Worm (Caenorhabditis elegans) whole organism, midembryonic: ENCODE data around the gene clic-1.
"Not testable (repeated sequence)": the region's sequence is repeated elsewhere in the genome, so short reads cannot be mapped to it uniquely, and the experiment has no call there.

Experiments
- T22C8.4 ChIP-seq: fragments of 200-800 bp; sonication (Bioruptor generic); IDR thresholded peaks from 2 replicates; pipeline ENCODE4 v1.3.6; 2022; ENCODE audit warnings: missing genetic modification characterization, missing compliant biosample characterization
- cog-1 ChIP-seq: sonication (generic microtip); optimal IDR thresholded peaks from 2 replicates; lab custom pipeline; 2016; ENCODE audit warnings: missing genetic modification characterization, missing compliant biosample characterization
- flt-1 ChIP-seq: fragments of 200-800 bp; sonication (Bioruptor generic); IDR thresholded peaks from 2 replicates; pipeline ENCODE4 v1.3.6; 2022; ENCODE audit warnings: missing genetic modification characterization, missing compliant biosample characterization
- klf-2 ChIP-seq: fragments of 200-800 bp; sonication (Bioruptor generic); conservative IDR thresholded peaks from 2 replicates; pipeline ENCODE4 v1.3.6; 2022; ENCODE audit warnings: missing genetic modification reagents, missing genetic modification characterization, missing compliant biosample characterization
- med-1 ChIP-seq: sonication (generic microtip); optimal IDR thresholded peaks from 2 replicates; lab custom pipeline; 2017; ENCODE audit warnings: missing genetic modification characterization, mild to moderate bottlenecking, missing compliant biosample characterization, antibody characterized with exemption, missing genetic modification reagents; ENCODE audit not compliant: insufficient read depth
- ref-1 ChIP-seq: fragments of 200-800 bp; sonication (Bioruptor generic); conservative IDR thresholded peaks from 2 replicates; pipeline ENCODE4 v1.3.6; 2022; ENCODE audit warnings: missing genetic modification reagents, missing genetic modification characterization, missing compliant biosample characterization
- tab-1 ChIP-seq: fragments of 200-800 bp; sonication (Bioruptor generic); IDR thresholded peaks from 2 replicates; pipeline ENCODE4 v1.3.6; 2022; ENCODE audit warnings: missing genetic modification characterization, missing compliant biosample characterization
- ztf-23 ChIP-seq: fragments of 200-800 bp; sonication (Bioruptor generic); IDR thresholded peaks from 2 replicates; pipeline ENCODE4 v1.3.6; 2022; ENCODE audit warnings: missing genetic modification reagents, missing genetic modification characterization, missing compliant biosample characterization
- ztf-29 ChIP-seq: fragments of 200-800 bp; sonication (Bioruptor generic); IDR thresholded peaks from 2 replicates; pipeline ENCODE4 v1.3.6; 2022; ENCODE audit warnings: missing genetic modification reagents, missing genetic modification characterization, missing compliant biosample characterization

clic-1 gene

ce11 chrV:7705316-7705715 lies 29.4 kb downstream of the clic-1 start, which contains the start of gene srw-3:
srw-3 (plus strand) TSS chrV:7705616.
- TF ChIP-seq cog-1 (tag; lab: Kevin White, UChicago) (no peak), ztf-29 (no peak), med-1 (GFP tag; lab: Kevin White, UChicago) (no peak), tab-1 (no peak), flt-1 (GFP tag; lab: Robert Waterston, UW) (no peak), klf-2 (no peak), T22C8.4 (GFP tag; lab: Robert Waterston, UW) (no peak), ztf-23 (GFP tag; lab: Robert Waterston, UW) (no peak), ref-1 (GFP tag; lab: Robert Waterston, UW) (no peak)

ce11 chrV:7703536-7703935 lies 31.2 kb downstream of the clic-1 start, which contains the start of gene srsx-40:
srsx-40 (minus strand) TSS chrV:7703636.
- TF ChIP-seq klf-2; cog-1 (tag; lab: Kevin White, UChicago); flt-1 (GFP tag; lab: Robert Waterston, UW): not testable (repeated sequence)

DNA sequence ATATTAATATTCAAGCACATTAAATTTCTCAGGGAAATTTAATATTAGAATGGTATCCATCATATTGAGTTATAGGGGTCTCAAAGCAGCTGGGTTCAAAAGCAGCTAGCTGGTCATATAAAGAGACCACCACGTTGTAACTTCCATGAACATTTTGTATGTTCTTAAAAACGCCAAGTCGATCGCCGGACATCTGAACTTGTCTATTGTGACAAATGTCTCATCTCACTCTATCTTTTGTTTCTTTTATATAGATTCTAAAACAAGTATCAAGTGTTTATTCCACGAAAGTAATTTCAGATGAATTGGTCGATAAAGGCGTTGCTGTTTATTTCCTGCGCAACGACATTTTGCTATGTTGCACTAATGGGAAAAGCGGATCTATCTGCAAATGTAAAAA lies 37.9 kb downstream of the clic-1 start, which contains the start of gene ZK105.3:
TSS of gene ZK105.3 (plus strand) at position 301 of the 400 bp plus-strand sequence.
- TF ChIP-seq ztf-23 (GFP tag; lab: Robert Waterston, UW), result no peak
- TF ChIP-seq ref-1 (GFP tag; lab: Robert Waterston, UW), result no peak
- no peak for TF ChIP-seq med-1 (GFP tag; lab: Kevin White, UChicago)
- no peak for TF ChIP-seq ztf-29
- no peak for TF ChIP-seq T22C8.4 (GFP tag; lab: Robert Waterston, UW)
- TF ChIP-seq cog-1 (tag; lab: Kevin White, UChicago), result no peak

DNA sequence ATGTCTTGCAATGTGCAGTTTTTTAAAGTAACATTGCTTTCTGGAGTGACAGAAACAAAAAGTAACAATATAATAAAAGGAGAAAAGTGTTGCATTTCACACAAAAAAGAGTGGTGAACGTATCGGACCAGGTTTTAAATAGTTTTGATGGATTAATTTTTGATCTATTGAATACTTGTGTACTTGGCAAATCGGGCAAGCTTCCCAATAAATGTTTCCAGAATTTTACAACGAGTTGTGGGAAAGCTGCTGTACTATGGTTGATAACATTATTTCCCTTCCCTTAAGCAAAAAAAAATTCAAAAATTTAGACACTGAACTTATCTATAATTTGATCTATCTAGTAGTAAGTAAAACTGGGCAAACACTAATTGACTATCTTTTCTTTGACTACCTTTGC lies 41.3 kb downstream of the clic-1 start, which contains the start of gene C12D5.10:
TSS of gene C12D5.10 (minus strand) at position 101 of the 400 bp plus-strand sequence.
- TF ChIP-seq tab-1, result no peak
- TF ChIP-seq ztf-23 (GFP tag; lab: Robert Waterston, UW), result no peak
- no peak for TF ChIP-seq ztf-29
- TF ChIP-seq flt-1 (GFP tag; lab: Robert Waterston, UW), result no peak
- no peak for TF ChIP-seq klf-2
- TF ChIP-seq cog-1 (tag; lab: Kevin White, UChicago), result no peak
- no peak for TF ChIP-seq med-1 (GFP tag; lab: Kevin White, UChicago)
- TF ChIP-seq T22C8.4 (GFP tag; lab: Robert Waterston, UW), result no peak
- TF ChIP-seq ref-1 (GFP tag; lab: Robert Waterston, UW), result no peak

- TF ChIP-seq tab-1 (no peak), cog-1 (tag; lab: Kevin White, UChicago) (no peak), ztf-29 (no peak), ztf-23 (GFP tag; lab: Robert Waterston, UW) (no peak), ref-1 (GFP tag; lab: Robert Waterston, UW) (no peak), med-1 (GFP tag; lab: Kevin White, UChicago) (no peak), T22C8.4 (GFP tag; lab: Robert Waterston, UW) (no peak), flt-1 (GFP tag; lab: Robert Waterston, UW) (no peak), klf-2 (no peak)
Measured at ce11 chrV:7690637-7691036, 44.1 kb downstream of the clic-1 start.

ce11 chrV:7689888-7690287 lies 44.8 kb downstream of the clic-1 start, which contains the start of gene C12D5.9:
C12D5.9 (minus strand) TSS chrV:7689988.
- TF ChIP-seq ztf-29, result no peak
- no peak for TF ChIP-seq cog-1 (tag; lab: Kevin White, UChicago)
- TF ChIP-seq T22C8.4 (GFP tag; lab: Robert Waterston, UW), result no peak
- TF ChIP-seq flt-1 (GFP tag; lab: Robert Waterston, UW), result no peak
- TF ChIP-seq med-1 (GFP tag; lab: Kevin White, UChicago), result no peak
- no peak for TF ChIP-seq ref-1 (GFP tag; lab: Robert Waterston, UW)
- no peak for TF ChIP-seq ztf-23 (GFP tag; lab: Robert Waterston, UW)
- no peak for TF ChIP-seq klf-2
- no peak for TF ChIP-seq tab-1

DNA sequence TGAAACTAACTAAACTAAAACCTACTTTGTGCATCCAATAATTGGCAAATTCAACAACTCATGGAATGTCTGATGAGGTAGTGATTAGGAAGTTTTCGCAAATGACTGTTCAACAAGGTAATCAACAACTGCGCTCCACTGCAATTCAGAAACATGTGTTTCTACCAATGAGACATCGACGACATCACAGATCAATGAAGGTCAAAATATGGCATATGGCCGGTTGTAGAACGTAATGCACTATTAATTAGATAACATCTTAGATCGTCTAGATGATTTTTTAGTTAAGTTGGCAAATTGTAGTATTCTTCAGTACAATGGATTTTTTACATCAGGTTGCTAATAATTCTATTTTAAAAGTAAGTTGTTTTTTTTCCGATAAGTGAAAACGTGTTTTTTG lies 48.5 kb downstream of the clic-1 start, which contains the start of the genes nhr-94 and nhr-152:
TSS of gene nhr-94 (minus strand) at position 147 of the 400 bp plus-strand sequence.
TSS of gene nhr-152 (plus strand) at position 162 of the 400 bp plus-strand sequence.
- no peak for TF ChIP-seq cog-1 (tag; lab: Kevin White, UChicago)
- TF ChIP-seq klf-2, result no peak
- TF ChIP-seq flt-1 (GFP tag; lab: Robert Waterston, UW), result no peak
- no peak for TF ChIP-seq ref-1 (GFP tag; lab: Robert Waterston, UW)
- no peak for TF ChIP-seq T22C8.4 (GFP tag; lab: Robert Waterston, UW)
- TF ChIP-seq ztf-29, result no peak
- no peak for TF ChIP-seq tab-1
- TF ChIP-seq med-1 (GFP tag; lab: Kevin White, UChicago), result no peak
- no peak for TF ChIP-seq ztf-23 (GFP tag; lab: Robert Waterston, UW)

DNA sequence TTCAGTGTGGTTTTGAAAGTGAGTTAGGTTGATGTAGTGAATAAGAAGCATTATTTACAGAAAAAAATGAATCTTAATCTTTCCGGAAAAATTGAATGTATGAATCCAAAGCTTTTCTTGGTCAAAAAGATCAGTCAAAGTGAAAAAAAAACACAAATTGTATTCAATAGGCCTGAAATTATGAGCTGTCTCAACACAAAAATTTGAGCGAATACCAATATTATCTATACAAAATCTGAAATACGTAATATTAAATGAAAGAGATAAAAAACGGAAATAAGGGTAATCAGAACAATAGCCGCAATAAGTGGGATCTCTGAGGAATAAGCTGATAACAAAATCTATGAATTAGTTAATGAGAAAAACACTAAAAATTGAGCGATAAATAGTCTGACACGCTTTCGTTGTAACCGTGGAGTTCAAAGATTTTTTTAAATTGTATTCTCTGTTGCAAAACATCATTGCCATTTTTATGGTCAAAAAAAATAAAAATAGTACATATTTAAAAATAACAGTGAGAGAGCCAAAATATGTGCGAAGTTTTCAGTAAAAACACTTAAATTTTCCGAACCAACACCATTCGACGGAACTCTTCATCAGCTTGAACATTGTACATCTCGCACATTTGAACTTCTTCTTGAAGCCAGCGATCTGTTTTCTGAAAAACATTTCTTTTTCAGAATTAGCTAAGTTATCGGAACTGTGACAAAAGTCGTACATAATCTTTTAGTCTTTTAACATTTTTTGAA lies 50.6 kb downstream of the clic-1 start, which contains the start of gene sre-11:
TSS of gene sre-11 (minus strand) at position 51 of the 749 bp plus-strand sequence.
- TF ChIP-seq tab-1, result no peak
- TF ChIP-seq ztf-29, result no peak
